Worm (Caenorhabditis elegans): Measurements from ENCODE around the gene C05B5.4.

ce11 chrIII:10037150-10037549 lies 43.5 kb downstream of the C05B5.4 start, which contains the start of gene M04D8.7:
- TF ChIP-seq ztf-11 (tag; optimal IDR thresholded peaks at IDR 0.05) (no peak), mep-1 (tag; optimal IDR thresholded peaks at IDR 0.05) (no peak), snpc-4 (tag; optimal IDR thresholded peaks at IDR 0.05) (no peak), ces-1 (GFP tag; optimal IDR thresholded peaks at IDR 0.05) (no peak), unc-62 (GFP tag; optimal IDR thresholded peaks at IDR 0.05) (no peak), elt-3 (tag; optimal IDR thresholded peaks at IDR 0.05) (no peak), lin-13 (tag; optimal IDR thresholded peaks at IDR 0.05) (no peak), lin-32 (GFP tag; optimal IDR thresholded peaks at IDR 0.05) (no peak), unc-39 (tag; optimal IDR thresholded peaks at IDR 0.05) (no peak), nhr-237 (tag; optimal IDR thresholded peaks at IDR 0.05) (no peak), elt-1 (tag; optimal IDR thresholded peaks at IDR 0.05; ENCODE audit: borderline replicate concordance, insufficient read depth) (no peak), nhr-76 (tag; optimal IDR thresholded peaks at IDR 0.05) (no peak), M03D4.4 (tag; optimal IDR thresholded peaks at IDR 0.05) (no peak)
